Fruit fly (Drosophila melanogaster) whole organism, pupa: Measurements from ENCODE around the gene Irc.
A peak's percentile ranks its signal among the peaks of the same experiment; 100 is the strongest.

Source experiments
- CG10348 ChIP-seq: fragments of 200-800 bp; sonication (Bioruptor generic); IDR thresholded peaks from 2 replicates; pipeline ENCODE4 v1.3.6; 2022; ENCODE audit warnings: missing biosample characterization, missing genetic modification characterization
- CG12605 ChIP-seq: fragments of 200-800 bp; sonication (Bioruptor generic); IDR thresholded peaks from 2 replicates; pipeline ENCODE4 v1.3.6; 2022; ENCODE audit warnings: missing biosample characterization, missing genetic modification characterization
- CG13204 ChIP-seq: fragments of 200-800 bp; sonication (Bioruptor generic); optimal IDR thresholded peaks from 2 replicates; lab custom pipeline; 2018; ENCODE audit warnings: missing biosample characterization, mild to moderate bottlenecking, missing genetic modification characterization, moderate library complexity
- CG15710 ChIP-seq: fragments of 200-800 bp; sonication (Bioruptor generic); optimal IDR thresholded peaks from 2 replicates; lab custom pipeline; 2018; ENCODE audit warnings: missing biosample characterization, mild to moderate bottlenecking, missing genetic modification characterization, moderate library complexity
- CG17806 ChIP-seq: fragments of 200-800 bp; sonication (Bioruptor generic); optimal IDR thresholded peaks from 2 replicates; lab custom pipeline; 2018; ENCODE audit warnings: missing biosample characterization, mild to moderate bottlenecking, missing genetic modification characterization, moderate library complexity
- CG34367 ChIP-seq: fragments of 200-800 bp; sonication (Bioruptor generic); optimal IDR thresholded peaks from 2 replicates; lab custom pipeline; 2018; ENCODE audit warnings: missing biosample characterization, mild to moderate bottlenecking, missing genetic modification characterization
- CG4496 ChIP-seq: fragments of 200-800 bp; sonication (Bioruptor generic); IDR thresholded peaks from 3 replicates; pipeline ENCODE4 v1.3.6; 2022; ENCODE audit warnings: missing biosample characterization, missing genetic modification characterization
- CG8301 ChIP-seq: fragments of 200-800 bp; sonication (Bioruptor generic); optimal IDR thresholded peaks from 2 replicates; lab custom pipeline; 2018; ENCODE audit warnings: missing biosample characterization, mild to moderate bottlenecking, missing genetic modification characterization
- CG9948 ChIP-seq: fragments of 200-800 bp; sonication (Bioruptor generic); optimal IDR thresholded peaks from 2 replicates; lab custom pipeline; 2018; ENCODE audit warnings: missing biosample characterization, mild to moderate bottlenecking, missing genetic modification characterization, moderate library complexity
- D1 ChIP-seq: fragments of 200-800 bp; sonication (Bioruptor generic); optimal IDR thresholded peaks from 2 replicates; lab custom pipeline; 2018; ENCODE audit warnings: missing biosample characterization, mild to moderate bottlenecking, missing genetic modification characterization, moderate library complexity
- EcR ChIP-seq: fragments of 200-800 bp; sonication (Bioruptor generic); optimal IDR thresholded peaks from 3 replicates; lab custom pipeline; 2019; ENCODE audit warnings: missing biosample characterization, missing genetic modification characterization, mild to moderate bottlenecking, moderate library complexity, missing genetic modification reagents
- Pif1A ChIP-seq: fragments of 200-800 bp; sonication (Bioruptor generic); optimal IDR thresholded peaks from 3 replicates; lab custom pipeline; 2016; ENCODE audit warnings: missing biosample characterization, missing genetic modification characterization
- gl ChIP-seq: fragments of 200-800 bp; sonication (Bioruptor generic); optimal IDR thresholded peaks from 2 replicates; lab custom pipeline; 2018; ENCODE audit warnings: missing biosample characterization, mild to moderate bottlenecking, missing genetic modification characterization

dm6 chr3R:17052465-17053149 lies 49.9 kb downstream of the Irc start:
- TF ChIP-seq Pif1A (GFP tag; lab: Kevin White, UChicago) (peak; percentile 81), D1 (tag; lab: Kevin White, UChicago) (peak; percentile 17), CG9948 (tag; lab: Kevin White, UChicago) (peak; percentile 86), CG8301 (peak; percentile 69), gl (tag; lab: Kevin White, UChicago) (peak; percentile 58), CG13204 (GFP tag; lab: Kevin White, UChicago) (peak; percentile 90), CG34367 (tag; lab: Kevin White, UChicago) (peak; percentile 75), CG15710 (tag; lab: Kevin White, UChicago) (peak; percentile 88), CG4496 (GFP tag; lab: Robert Waterston, UW) (peak; percentile 69), CG10348 (GFP tag; lab: Robert Waterston, UW) (no peak), CG12605 (peak; percentile 39; the same call in 1 of the 2 replicates), EcR (GFP tag; lab: Kevin White, UChicago) (peak; percentile 23), CG17806 (tag; lab: Kevin White, UChicago) (peak; percentile 86)
